Fruit fly (Drosophila melanogaster): Measurements from ENCODE around the gene Snap24.

Gene Snap24

DNA sequence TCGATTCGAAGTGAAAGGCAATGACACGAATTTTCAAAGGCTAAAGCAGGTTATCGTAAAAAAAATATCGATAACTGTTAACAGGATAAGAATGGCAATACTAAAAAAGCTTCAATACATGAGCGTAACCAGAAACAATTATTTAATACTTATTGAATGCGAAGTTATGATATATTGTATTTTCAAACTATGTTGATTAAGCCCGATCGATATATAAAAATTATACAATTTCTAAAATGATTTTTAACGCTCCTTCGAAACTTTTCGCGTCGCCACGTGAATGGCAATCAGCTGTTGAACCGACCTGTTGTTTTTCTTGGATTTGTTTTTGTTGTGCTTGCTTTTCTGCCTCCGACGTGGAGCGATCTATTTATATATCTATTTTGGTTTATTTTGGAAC lies 6.8 kb downstream of the Snap24 start, which contains the start of the genes Alg12 and Rpt3R (continued):
- TF ChIP-seq HLH4C (GFP tag; IDR thresholded peaks at IDR 0.05; ENCODE audit: partially characterized antibody), result peak; percentile 61
- TF ChIP-seq CG2678 (tag; optimal IDR thresholded peaks at IDR 0.05), result no peak
- no peak for TF ChIP-seq gsb-n (tag; optimal IDR thresholded peaks at IDR 0.05)
- peak; percentile 54; the same call in 1 of the 2 replicates for TF ChIP-seq sna (GFP tag; IDR thresholded peaks at IDR 0.05; ENCODE audit: partially characterized antibody)
- no peak for TF ChIP-seq CG17612 (GFP tag; IDR thresholded peaks at IDR 0.05)
- peak; percentile 62 for TF ChIP-seq Dp (GFP tag; optimal IDR thresholded peaks at IDR 0.05)
- TF ChIP-seq CG15514 (GFP tag; optimal IDR thresholded peaks at IDR 0.05), result peak; percentile 54
- no peak for TF ChIP-seq zfh2 (GFP tag; optimal IDR thresholded peaks at IDR 0.05)
- TF ChIP-seq knrl (GFP tag; IDR thresholded peaks at IDR 0.05; ENCODE audit: partially characterized antibody), result peak; percentile 32; the same call in 1 of the 3 replicates
- peak; percentile 36 for TF ChIP-seq trem (tag; optimal IDR thresholded peaks at IDR 0.05)
- peak; percentile 48; the same call in 2 of the 3 replicates for TF ChIP-seq CG16813 (GFP tag; IDR thresholded peaks at IDR 0.05; ENCODE audit: partially characterized antibody)
- no peak for TF ChIP-seq chn (GFP tag; optimal IDR thresholded peaks at IDR 0.05)

DNA sequence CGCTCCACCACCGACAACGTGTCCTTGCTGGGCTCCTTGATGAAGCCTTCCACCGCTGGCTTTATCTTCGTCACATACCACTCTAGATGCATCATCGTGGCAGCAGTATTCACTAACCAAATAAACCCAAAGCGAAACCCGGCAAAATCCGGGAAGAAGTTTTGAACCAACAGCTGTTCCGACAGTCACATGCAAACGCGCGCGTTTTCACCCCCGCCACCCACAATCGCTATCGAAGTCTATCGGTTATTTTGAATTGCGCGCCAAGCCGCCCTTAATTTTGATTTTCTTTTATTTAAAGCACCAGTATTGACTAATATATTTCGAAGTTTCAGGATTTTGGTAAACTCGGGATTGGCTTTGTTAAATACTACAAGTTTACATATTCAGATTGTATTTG lies 8.5 kb downstream of the Snap24 start, which contains the start of gene Tti1:
Gene Tti1, minus strand, starts transcription at position 200 of the 400 bp plus-strand sequence.
- no peak for TF ChIP-seq bigmax (GFP tag; optimal IDR thresholded peaks at IDR 0.05)
- peak; percentile 92 for TF ChIP-seq E2f2 (GFP tag; IDR thresholded peaks at IDR 0.05)
- peak; percentile 56 for TF ChIP-seq pzg (GFP tag; optimal IDR thresholded peaks at IDR 0.05)
- peak; percentile 46; the same call in 1 of the 2 replicates for TF ChIP-seq Bgb (GFP tag; IDR thresholded peaks at IDR 0.05; ENCODE audit: partially characterized antibody)
- 0 out of 3 replicates have a peak, but pooled peaks have one; percentile 7 for TF ChIP-seq zen2 (GFP tag; IDR thresholded peaks at IDR 0.05; ENCODE audit: partially characterized antibody)
- TF ChIP-seq CG8478 (optimal IDR thresholded peaks at IDR 0.05), result no peak
- peak; percentile 14 for TF ChIP-seq CG15514 (GFP tag; optimal IDR thresholded peaks at IDR 0.05)
- TF ChIP-seq bbx (GFP tag; IDR thresholded peaks at IDR 0.05; ENCODE audit: partially characterized antibody), result peak; percentile 67
- no peak for TF ChIP-seq NC2β (GFP tag; optimal IDR thresholded peaks at IDR 0.05)
- TF ChIP-seq amos (GFP tag; IDR thresholded peaks at IDR 0.05; ENCODE audit: partially characterized antibody), result peak; percentile 47; the same call in 1 of the 2 replicates
- peak; percentile 48; the same call in 1 of the 4 replicates for TF ChIP-seq Dll (GFP tag; IDR thresholded peaks at IDR 0.05; ENCODE audit: partially characterized antibody)
- peak; percentile 19 for TF ChIP-seq Sry-δ (GFP tag; optimal IDR thresholded peaks at IDR 0.05)
- TF ChIP-seq Sin3A (optimal IDR thresholded peaks at IDR 0.05), result peak; percentile 26
- TF ChIP-seq Side (GFP tag; optimal IDR thresholded peaks at IDR 0.05), result no peak
- TF ChIP-seq nerfin-1 (tag; optimal IDR thresholded peaks at IDR 0.05), result no peak
- 0 out of 3 replicates have a peak, but pooled peaks have one; percentile 43 for TF ChIP-seq Doc3 (GFP tag; IDR thresholded peaks at IDR 0.05; ENCODE audit: partially characterized antibody)
- TF ChIP-seq CG12104 (GFP tag; optimal IDR thresholded peaks at IDR 0.05), result no peak
- 0 out of 2 replicates have a peak, but pooled peaks have one; percentile 14 for TF ChIP-seq CG2129 (GFP tag; IDR thresholded peaks at IDR 0.05; ENCODE audit: partially characterized antibody)
- TF ChIP-seq tna (GFP tag; IDR thresholded peaks at IDR 0.05; ENCODE audit: partially characterized antibody), result peak; percentile 36; the same call in 1 of the 2 replicates
- TF ChIP-seq chinmo (GFP tag; IDR thresholded peaks at IDR 0.05; ENCODE audit: partially characterized antibody), result 0 out of 4 replicates have a peak, but pooled peaks have one; percentile 56
- peak; percentile 52; the same call in 1 of the 3 replicates for TF ChIP-seq Opbp (GFP tag; IDR thresholded peaks at IDR 0.05; ENCODE audit: partially characterized antibody)
- TF ChIP-seq Scr (GFP tag; IDR thresholded peaks at IDR 0.05; ENCODE audit: partially characterized antibody), result peak; percentile 42; the same call in 1 of the 2 replicates
- 0 out of 2 replicates have a peak, but pooled peaks have one; percentile 18 for TF ChIP-seq unc-4 (GFP tag; IDR thresholded peaks at IDR 0.05; ENCODE audit: partially characterized antibody)
- peak; percentile 56; the same call in 2 of the 3 replicates for TF ChIP-seq CG34224 (GFP tag; IDR thresholded peaks at IDR 0.05; ENCODE audit: partially characterized antibody)
- peak; percentile 38; the same call in 1 of the 2 replicates for TF ChIP-seq hbn (GFP tag; IDR thresholded peaks at IDR 0.05; ENCODE audit: partially characterized antibody)
- TF ChIP-seq sna (GFP tag; IDR thresholded peaks at IDR 0.05; ENCODE audit: partially characterized antibody), result 0 out of 2 replicates have a peak, but pooled peaks have one; percentile 27
- peak; percentile 84 for TF ChIP-seq MBD-R2 (GFP tag; IDR thresholded peaks at IDR 0.05)
- peak; percentile 83 for TF ChIP-seq Dref (GFP tag; IDR thresholded peaks at IDR 0.05)
- peak; percentile 77 for TF ChIP-seq crol (GFP tag; IDR thresholded peaks at IDR 0.05)
- TF ChIP-seq CG7963 (GFP tag; IDR thresholded peaks at IDR 0.05; ENCODE audit: partially characterized antibody), result 0 out of 3 replicates have a peak, but pooled peaks have one; percentile 48
- TF ChIP-seq klu (GFP tag; IDR thresholded peaks at IDR 0.05), result peak; percentile 57; the same call in 1 of the 2 replicates
- TF ChIP-seq CG34422 (GFP tag; IDR thresholded peaks at IDR 0.05), result peak; percentile 34; the same call in 1 of the 3 replicates
- peak; percentile 38 for TF ChIP-seq BEAF-32 (GFP tag; optimal IDR thresholded peaks at IDR 0.05)
- TF ChIP-seq CG1832 (GFP tag; optimal IDR thresholded peaks at IDR 0.05), result no peak
- no peak for TF ChIP-seq Rfx (GFP tag; IDR thresholded peaks at IDR 0.05)

Data from whole organism, embryonic.